Fruit fly (Drosophila melanogaster): ENCODE data around the gene CG13995.

CG13995 gene

DNA sequence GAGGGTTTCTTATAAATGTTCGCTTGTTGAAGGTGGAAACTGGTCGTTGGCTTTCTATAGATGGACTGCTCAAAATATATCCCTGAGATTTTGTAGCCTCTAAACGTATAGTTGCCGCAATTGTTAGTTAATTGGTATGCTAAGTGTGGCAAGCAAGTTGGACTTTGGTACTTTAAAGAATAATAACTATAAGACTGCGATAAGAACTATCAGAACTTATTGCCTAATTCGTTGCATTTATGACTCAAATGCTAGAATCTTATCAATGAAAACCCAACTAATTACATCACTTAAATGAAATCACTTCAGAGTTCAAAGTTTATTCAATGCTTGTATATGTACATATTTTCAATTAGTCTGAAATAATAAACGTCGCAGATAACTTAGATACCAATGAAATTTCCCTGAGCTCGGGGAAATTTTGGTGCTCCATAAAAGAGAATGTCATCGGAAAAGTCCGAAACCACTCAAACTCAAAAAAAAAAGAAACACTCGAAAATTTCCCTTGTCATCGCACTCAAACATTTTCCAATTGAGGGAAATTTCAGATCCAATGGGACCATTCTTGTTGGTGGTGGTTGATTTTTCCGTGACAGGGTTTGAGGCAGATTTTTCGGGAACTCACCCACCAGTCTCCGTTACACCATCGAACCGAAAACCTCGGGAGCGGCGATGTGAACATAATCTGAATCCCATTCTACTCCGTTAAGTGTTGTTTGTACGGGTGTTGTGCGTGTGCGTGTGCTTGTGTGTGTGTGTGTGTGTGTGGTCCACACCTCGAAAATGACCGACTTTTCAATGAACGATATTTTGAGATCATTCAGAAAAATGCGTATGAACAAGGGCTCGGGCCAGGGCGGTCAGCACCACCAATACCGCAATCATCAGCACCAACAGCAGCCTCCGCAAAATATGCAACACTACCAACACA is 36.9 kb downstream of the CG13995 start, which contains the start of gene CG45075:
Gene CG45075 (plus strand): TSS at position 627 of the 931 bp plus-strand sequence.
- TF ChIP-seq kay (GFP tag; ENCODE audit: borderline replicate concordance) (peak; percentile 88), Mnt (GFP tag; optimal IDR thresholded peaks at IDR 0.05) (no peak), bab1 (GFP tag; optimal IDR thresholded peaks at IDR 0.05) (no peak)

dm6 chr2L:6092300-6092699 is 38.2 kb downstream of the CG13995 start:
- TF ChIP-seq cic (GFP tag; optimal IDR thresholded peaks at IDR 0.05): no peak
- no peak for TF ChIP-seq bab1 (GFP tag; optimal IDR thresholded peaks at IDR 0.05)
- no peak for TF ChIP-seq CG7101 (tag; optimal IDR thresholded peaks at IDR 0.05)
- no peak for TF ChIP-seq Clk (GFP tag; optimal IDR thresholded peaks at IDR 0.05)
- no peak for TF ChIP-seq Hr96 (GFP tag; optimal IDR thresholded peaks at IDR 0.05)
- no peak for TF ChIP-seq Mnt (GFP tag; optimal IDR thresholded peaks at IDR 0.05)
- no peak for TF ChIP-seq Crg-1 (GFP tag; optimal IDR thresholded peaks at IDR 0.05)
- no peak for TF ChIP-seq CG5204 (GFP tag; optimal IDR thresholded peaks at IDR 0.05)
- no peak for TF ChIP-seq cnc (optimal IDR thresholded peaks at IDR 0.05)
- TF ChIP-seq CG1620 (GFP tag; optimal IDR thresholded peaks at IDR 0.05): no peak
- TF ChIP-seq CG14711 (tag; optimal IDR thresholded peaks at IDR 0.05): no peak
- TF ChIP-seq tj (GFP tag; optimal IDR thresholded peaks at IDR 0.05): no peak
- no peak for TF ChIP-seq toe (GFP tag; optimal IDR thresholded peaks at IDR 0.05)
- TF ChIP-seq kay (GFP tag; ENCODE audit: borderline replicate concordance): no peak
- no peak for TF ChIP-seq CG33017 (tag; optimal IDR thresholded peaks at IDR 0.05)
- TF ChIP-seq CG11617 (GFP tag; optimal IDR thresholded peaks at IDR 0.05): no peak
- no peak for TF ChIP-seq pad (GFP tag; optimal IDR thresholded peaks at IDR 0.05)
- no peak for TF ChIP-seq ovo (GFP tag; optimal IDR thresholded peaks at IDR 0.05)

DNA sequence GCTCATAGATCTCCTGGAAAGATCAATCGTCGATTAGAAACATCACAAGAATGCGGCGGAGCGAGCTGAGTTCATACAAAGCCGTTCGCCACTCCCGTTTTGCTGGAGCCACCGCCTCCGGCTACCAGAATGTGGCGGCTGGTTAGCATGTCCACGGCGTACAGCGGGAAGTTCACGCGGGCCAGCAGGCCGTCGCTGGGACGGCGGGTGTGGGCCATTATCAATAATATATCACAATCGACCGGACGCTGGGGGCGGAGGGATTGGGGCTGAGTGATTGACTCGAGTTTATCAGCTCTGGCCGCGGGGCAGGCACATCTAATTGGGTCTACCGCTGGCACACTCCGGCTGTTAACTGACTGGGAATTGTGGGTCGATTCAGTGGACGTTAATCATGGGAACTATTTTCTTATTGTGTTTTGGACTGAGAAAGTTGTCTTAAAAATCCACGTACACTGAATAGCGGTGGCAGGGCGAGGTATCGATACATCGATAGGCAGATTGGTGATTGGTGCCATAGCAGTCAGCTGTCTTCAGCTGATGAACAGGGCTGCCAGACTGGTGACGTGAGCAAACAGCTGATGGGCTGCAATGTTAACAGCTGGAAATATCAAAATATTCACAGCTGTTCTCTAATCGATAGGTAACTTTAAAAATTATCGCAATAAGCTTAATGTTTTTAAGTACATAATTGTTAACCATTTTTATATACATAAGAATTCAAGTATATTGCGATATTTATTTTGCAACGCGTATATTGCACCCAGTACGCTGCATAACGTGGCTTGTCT is 44.6 kb downstream of the CG13995 start, which contains the start of gene CG9175:
Gene CG9175 (minus strand): TSS at position 488 of the 791 bp plus-strand sequence.
- TF ChIP-seq cic (GFP tag; optimal IDR thresholded peaks at IDR 0.05) (peak; percentile 73), cnc (optimal IDR thresholded peaks at IDR 0.05) (no peak), ovo (GFP tag; optimal IDR thresholded peaks at IDR 0.05) (peak; percentile 29), Hr96 (GFP tag; optimal IDR thresholded peaks at IDR 0.05) (no peak), CG11617 (GFP tag; optimal IDR thresholded peaks at IDR 0.05) (peak; percentile 36), tj (GFP tag; optimal IDR thresholded peaks at IDR 0.05) (no peak), kay (GFP tag; ENCODE audit: borderline replicate concordance) (no peak), CG12768 (GFP tag; optimal IDR thresholded peaks at IDR 0.05) (no peak), CG5204 (GFP tag; optimal IDR thresholded peaks at IDR 0.05) (no peak), toe (GFP tag; optimal IDR thresholded peaks at IDR 0.05) (no peak), pad (GFP tag; optimal IDR thresholded peaks at IDR 0.05) (no peak), bab1 (GFP tag; optimal IDR thresholded peaks at IDR 0.05) (peak; percentile 87), CG7101 (tag; optimal IDR thresholded peaks at IDR 0.05) (peak; percentile 10), CG14711 (tag; optimal IDR thresholded peaks at IDR 0.05) (no peak), Mnt (GFP tag; optimal IDR thresholded peaks at IDR 0.05) (peak; percentile 65), CG1620 (GFP tag; optimal IDR thresholded peaks at IDR 0.05) (peak; percentile 52), CG33017 (tag; optimal IDR thresholded peaks at IDR 0.05) (peak; percentile 48), CG7045 (GFP tag; optimal IDR thresholded peaks at IDR 0.05) (no peak), Crg-1 (GFP tag; optimal IDR thresholded peaks at IDR 0.05) (no peak), Clk (GFP tag; optimal IDR thresholded peaks at IDR 0.05) (no peak)

dm6 chr2L:6099270-6099644 is 45.2 kb downstream of the CG13995 start:
- TF ChIP-seq Hr96 (GFP tag; optimal IDR thresholded peaks at IDR 0.05) (no peak), CG5204 (GFP tag; optimal IDR thresholded peaks at IDR 0.05) (no peak), CG7101 (tag; optimal IDR thresholded peaks at IDR 0.05) (no peak), ovo (GFP tag; optimal IDR thresholded peaks at IDR 0.05) (no peak), kay (GFP tag; ENCODE audit: borderline replicate concordance) (peak; percentile 81), CG12768 (GFP tag; optimal IDR thresholded peaks at IDR 0.05) (no peak)

DNA sequence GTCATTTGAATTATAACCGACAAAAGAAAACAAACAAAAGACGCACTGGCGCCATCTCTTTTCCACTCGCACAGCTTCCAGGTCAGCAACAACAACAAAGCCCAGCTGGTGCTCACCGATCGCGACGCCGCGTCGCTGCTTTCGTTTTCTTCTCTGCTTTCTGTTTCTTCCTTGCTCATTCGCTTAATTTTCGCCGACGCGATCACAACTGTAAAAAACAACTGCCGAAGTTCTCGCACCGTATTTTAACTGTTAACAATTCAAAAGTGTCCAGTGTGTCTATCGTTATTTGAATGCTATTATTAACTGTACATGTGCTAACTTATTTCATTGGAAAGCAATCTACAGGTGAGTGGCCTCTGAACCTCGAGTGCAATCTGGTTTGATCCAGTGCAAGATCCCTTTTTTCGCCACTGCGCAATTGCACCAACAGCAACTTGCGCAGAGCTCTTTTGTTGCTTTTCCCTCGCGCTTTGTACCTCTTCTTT is 46.1 kb downstream of the CG13995 start, which contains the start of gene stai:
Gene stai (plus strand): TSS at position 176 of the 488 bp plus-strand sequence.
- TF ChIP-seq CG14711 (tag; optimal IDR thresholded peaks at IDR 0.05): no peak
- no peak for TF ChIP-seq CG1620 (GFP tag; optimal IDR thresholded peaks at IDR 0.05)
- no peak for TF ChIP-seq CG12768 (GFP tag; optimal IDR thresholded peaks at IDR 0.05)
- no peak for TF ChIP-seq Crg-1 (GFP tag; optimal IDR thresholded peaks at IDR 0.05)
- TF ChIP-seq Hr96 (GFP tag; optimal IDR thresholded peaks at IDR 0.05): no peak
- TF ChIP-seq pad (GFP tag; optimal IDR thresholded peaks at IDR 0.05): no peak
- TF ChIP-seq CG5204 (GFP tag; optimal IDR thresholded peaks at IDR 0.05): no peak
- TF ChIP-seq tj (GFP tag; optimal IDR thresholded peaks at IDR 0.05): peak; percentile 84
- TF ChIP-seq CG7045 (GFP tag; optimal IDR thresholded peaks at IDR 0.05): no peak
- TF ChIP-seq cic (GFP tag; optimal IDR thresholded peaks at IDR 0.05): no peak
- no peak for TF ChIP-seq toe (GFP tag; optimal IDR thresholded peaks at IDR 0.05)
- TF ChIP-seq Clk (GFP tag; optimal IDR thresholded peaks at IDR 0.05): no peak
- no peak for TF ChIP-seq CG33017 (tag; optimal IDR thresholded peaks at IDR 0.05)
- TF ChIP-seq ovo (GFP tag; optimal IDR thresholded peaks at IDR 0.05): peak; percentile 51
- peak; percentile 26 for TF ChIP-seq bab1 (GFP tag; optimal IDR thresholded peaks at IDR 0.05)
- no peak for TF ChIP-seq CG7101 (tag; optimal IDR thresholded peaks at IDR 0.05)
- no peak for TF ChIP-seq kay (GFP tag; ENCODE audit: borderline replicate concordance)
- TF ChIP-seq cnc (optimal IDR thresholded peaks at IDR 0.05): no peak

All from whole organism, adult.